Worm (Caenorhabditis elegans) whole organism, L3 larva: ENCODE results near the gene R10E11.9.

Experiments
- R02D3.7 ChIP-seq: fragments of 150-350 bp; optimal IDR thresholded peaks from 2 replicates; lab custom pipeline; 2014; ENCODE audit warnings: missing biosample characterization, missing genetic modification characterization
- ZK546.5 ChIP-seq: sonication (generic microtip); optimal IDR thresholded peaks from 2 replicates; lab custom pipeline; 2017; ENCODE audit warnings: missing biosample characterization, missing genetic modification characterization
- aly-2 ChIP-seq: fragments of 150-350 bp; optimal IDR thresholded peaks from 2 replicates; lab custom pipeline; 2014; ENCODE audit warnings: missing biosample characterization, missing genetic modification characterization
- ama-1 ChIP-seq: fragments of 150-350 bp; optimal IDR thresholded peaks from 2 replicates; lab custom pipeline; 2018
- ceh-16 ChIP-seq: sonication (generic microtip); optimal IDR thresholded peaks from 2 replicates; lab custom pipeline; 2017; ENCODE audit warnings: missing biosample characterization, missing genetic modification characterization
- ceh-28 ChIP-seq: fragments of 150-350 bp; optimal IDR thresholded peaks from 2 replicates; lab custom pipeline; 2014; ENCODE audit warnings: missing biosample characterization, missing genetic modification reagents, missing genetic modification characterization
- ceh-82 ChIP-seq: fragments of 150-350 bp; optimal IDR thresholded peaks from 2 replicates; lab custom pipeline; 2014; ENCODE audit warnings: missing biosample characterization, missing genetic modification characterization
- ceh-9 ChIP-seq: sonication (generic microtip); optimal IDR thresholded peaks from 2 replicates; lab custom pipeline; 2018; ENCODE audit warnings: missing biosample characterization, missing genetic modification characterization
- daf-12 ChIP-seq: fragments of 150-350 bp; optimal IDR thresholded peaks from 2 replicates; lab custom pipeline; 2014; ENCODE audit warnings: missing biosample characterization, missing genetic modification reagents, missing genetic modification characterization
- egl-27 ChIP-seq: sonication (generic microtip); optimal IDR thresholded peaks from 4 replicates; lab custom pipeline; 2017; ENCODE audit warnings: missing biosample characterization, missing genetic modification reagents, missing genetic modification characterization
- egl-5 ChIP-seq: fragments of 150-350 bp; optimal IDR thresholded peaks from 2 replicates; lab custom pipeline; 2017; ENCODE audit warnings: missing biosample characterization, missing genetic modification reagents, missing genetic modification characterization, inconsistent platforms
- elt-1 ChIP-seq: fragments of 150-350 bp; optimal IDR thresholded peaks from 2 replicates; lab custom pipeline; 2014; ENCODE audit warnings: missing biosample characterization, missing genetic modification characterization
- elt-2 ChIP-seq: sonication (generic microtip); optimal IDR thresholded peaks from 2 replicates; lab custom pipeline; 2016; ENCODE audit warnings: missing genetic modification reagents, mild to moderate bottlenecking, missing genetic modification characterization, missing compliant biosample characterization
- elt-3 ChIP-seq, 3 experiments: fragments of 150-350 bp in 1 of 3; sonication (generic microtip) in 2 of 3; optimal IDR thresholded peaks; 2 replicates in 2 of 3; 4 replicates in 1 of 3; lab custom pipeline; 2014 to 2017; ENCODE audit warnings: missing biosample characterization in 3 of 3, missing genetic modification characterization in 3 of 3
- eor-1 ChIP-seq, 2 experiments: fragments of 150-350 bp; optimal IDR thresholded peaks; 2 replicates each; lab custom pipeline; 2014 to 2018; ENCODE audit warnings: missing biosample characterization in 2 of 2, missing genetic modification characterization in 2 of 2
- fkh-10 ChIP-seq: sonication (generic microtip); optimal IDR thresholded peaks from 2 replicates; lab custom pipeline; 2017; ENCODE audit warnings: missing biosample characterization, missing genetic modification reagents, missing genetic modification characterization
- fos-1 ChIP-seq: fragments of 150-350 bp; optimal IDR thresholded peaks from 2 replicates; lab custom pipeline; 2014; ENCODE audit warnings: missing biosample characterization, missing genetic modification characterization
- hmg-11 ChIP-seq: sonication (generic microtip); optimal IDR thresholded peaks from 2 replicates; lab custom pipeline; 2016; ENCODE audit warnings: missing genetic modification characterization, missing compliant biosample characterization
- jun-1 ChIP-seq: fragments of 150-350 bp; optimal IDR thresholded peaks from 2 replicates; lab custom pipeline; 2014; ENCODE audit warnings: missing biosample characterization, missing genetic modification reagents, missing genetic modification characterization
- lin-15B ChIP-seq: fragments of 150-350 bp; optimal IDR thresholded peaks from 2 replicates; lab custom pipeline; 2014; ENCODE audit warnings: missing biosample characterization, missing genetic modification characterization
- lin-39 ChIP-seq: fragments of 150-350 bp; optimal IDR thresholded peaks from 2 replicates; lab custom pipeline; 2018; ENCODE audit warnings: missing biosample characterization, missing genetic modification reagents, missing genetic modification characterization
- lsy-12 ChIP-seq: sonication (generic microtip); optimal IDR thresholded peaks from 2 replicates; lab custom pipeline; 2016; ENCODE audit warnings: mild to moderate bottlenecking, missing genetic modification characterization, missing compliant biosample characterization
- mdl-1 ChIP-seq: fragments of 150-350 bp; optimal IDR thresholded peaks from 2 replicates; lab custom pipeline; 2014; ENCODE audit warnings: missing biosample characterization, missing genetic modification characterization
- mml-1 ChIP-seq: fragments of 150-350 bp; sonication (generic microtip); optimal IDR thresholded peaks from 3 replicates; lab custom pipeline; 2014; ENCODE audit warnings: missing biosample characterization, missing genetic modification characterization
- nfya-1 ChIP-seq: sonication (generic microtip); optimal IDR thresholded peaks from 2 replicates; lab custom pipeline; 2017; ENCODE audit warnings: missing genetic modification characterization, mild to moderate bottlenecking, missing compliant biosample characterization, antibody characterized with exemption, moderate library complexity; ENCODE audit not compliant: insufficient read depth
- nhr-11 ChIP-seq: fragments of 150-350 bp; optimal IDR thresholded peaks from 2 replicates; lab custom pipeline; 2014; ENCODE audit warnings: missing biosample characterization, missing genetic modification characterization
- nhr-12 ChIP-seq: fragments of 150-350 bp; optimal IDR thresholded peaks from 2 replicates; lab custom pipeline; 2014; ENCODE audit warnings: missing biosample characterization, missing genetic modification characterization
- nhr-23 ChIP-seq: fragments of 150-350 bp; optimal IDR thresholded peaks from 2 replicates; lab custom pipeline; 2014; ENCODE audit warnings: missing biosample characterization, missing genetic modification reagents, missing genetic modification characterization
- nhr-237 ChIP-seq: fragments of 150-350 bp; optimal IDR thresholded peaks from 2 replicates; lab custom pipeline; 2014; ENCODE audit warnings: missing biosample characterization, missing genetic modification characterization
- nhr-43 ChIP-seq: sonication (generic microtip); optimal IDR thresholded peaks from 2 replicates; lab custom pipeline; 2016; ENCODE audit warnings: mild to moderate bottlenecking, missing genetic modification characterization, missing compliant biosample characterization; ENCODE audit not compliant: poor library complexity, severe bottlenecking
- nhr-67 ChIP-seq: fragments of 150-350 bp; optimal IDR thresholded peaks from 2 replicates; lab custom pipeline; 2014; ENCODE audit warnings: missing biosample characterization, missing genetic modification characterization
- nhr-76 ChIP-seq: fragments of 150-350 bp; sonication (generic microtip); optimal IDR thresholded peaks from 5 replicates; lab custom pipeline; 2014; ENCODE audit warnings: missing biosample characterization, missing genetic modification characterization
- nhr-77 ChIP-seq: fragments of 150-350 bp; optimal IDR thresholded peaks from 2 replicates; lab custom pipeline; 2014; ENCODE audit warnings: missing biosample characterization, missing genetic modification characterization
- pha-4 ChIP-seq: fragments of 150-350 bp; optimal IDR thresholded peaks from 2 replicates; lab custom pipeline; 2014; ENCODE audit warnings: missing biosample characterization, missing genetic modification reagents, missing genetic modification characterization
- pqm-1 ChIP-seq: fragments of 150-350 bp; optimal IDR thresholded peaks from 2 replicates; lab custom pipeline; 2017; ENCODE audit warnings: missing biosample characterization, missing genetic modification characterization, inconsistent platforms
- sea-2 ChIP-seq: fragments of 150-350 bp; sonication (generic microtip); optimal IDR thresholded peaks from 4 replicates; lab custom pipeline; 2014; ENCODE audit warnings: missing biosample characterization, missing genetic modification reagents, missing genetic modification characterization
- skn-1 ChIP-seq: fragments of 150-350 bp; optimal IDR thresholded peaks from 2 replicates; lab custom pipeline; 2014; ENCODE audit warnings: missing biosample characterization, missing genetic modification characterization
- snpc-4 ChIP-seq: fragments of 150-350 bp; optimal IDR thresholded peaks from 2 replicates; lab custom pipeline; 2014; ENCODE audit warnings: missing biosample characterization, missing genetic modification characterization
- tbx-2 ChIP-seq: sonication (generic microtip); optimal IDR thresholded peaks from 2 replicates; lab custom pipeline; 2016; ENCODE audit warnings: mild to moderate bottlenecking, missing genetic modification characterization, missing compliant biosample characterization
- unc-39 ChIP-seq: sonication (generic microtip); optimal IDR thresholded peaks from 4 replicates; lab custom pipeline; 2017; ENCODE audit warnings: missing biosample characterization, missing genetic modification characterization
- unc-62 ChIP-seq: fragments of 150-350 bp; sonication (generic microtip); optimal IDR thresholded peaks from 4 replicates; lab custom pipeline; 2014; ENCODE audit warnings: missing biosample characterization, missing genetic modification reagents, missing genetic modification characterization
- ztf-11 ChIP-seq: fragments of 150-350 bp; optimal IDR thresholded peaks from 2 replicates; lab custom pipeline; 2014; ENCODE audit warnings: missing biosample characterization, missing genetic modification characterization
- ztf-4 ChIP-seq: fragments of 150-350 bp; optimal IDR thresholded peaks from 2 replicates; lab custom pipeline; 2014; ENCODE audit warnings: missing biosample characterization, missing genetic modification characterization

R10E11.9 gene

DNA sequence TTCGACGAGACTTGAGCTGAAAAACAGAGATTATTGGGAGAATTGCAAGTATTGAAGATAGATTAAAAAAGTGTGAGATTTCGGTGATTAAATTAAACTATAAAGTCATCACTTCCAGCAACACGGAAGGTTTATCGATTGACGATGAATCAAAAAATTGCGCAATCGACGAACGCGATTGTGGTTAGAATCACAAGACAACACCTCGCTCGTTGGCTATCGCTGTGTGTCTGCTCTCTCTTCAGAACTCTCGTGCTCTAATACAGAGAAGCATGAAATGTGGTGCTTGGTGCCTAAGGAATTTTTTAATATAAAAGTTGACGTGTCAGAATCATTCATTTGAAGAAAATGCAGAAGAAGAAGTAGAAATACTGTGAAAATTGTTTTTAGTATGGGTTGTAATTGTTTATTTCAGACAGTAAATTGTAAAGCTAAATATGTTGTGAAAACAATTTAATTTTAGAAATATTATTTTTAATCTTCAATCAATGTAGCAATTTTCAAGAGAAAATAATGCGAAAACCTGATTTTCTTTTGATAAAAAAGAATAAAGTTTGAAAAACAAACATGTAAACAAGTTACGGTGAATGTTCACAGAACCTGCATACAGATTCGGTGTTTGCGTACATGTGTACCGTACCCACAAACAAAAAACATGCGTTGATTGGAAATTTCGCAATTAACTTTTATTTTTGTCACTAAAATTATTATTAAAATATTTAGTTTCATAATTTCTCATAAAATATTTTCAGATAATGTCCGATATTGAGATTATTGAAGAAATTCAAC lies 33.9 kb upstream of the R10E11.9 start, which contains the start of the genes ZK632.10 and ZK632.11 (continued):
- TF ChIP-seq aly-2: no peak
- no peak for TF ChIP-seq ceh-82 (tag; lab: Kevin White, UChicago)
- no peak for TF ChIP-seq R02D3.7
- no peak for TF ChIP-seq fos-1 (tag; lab: Kevin White, UChicago)
- TF ChIP-seq egl-5: peak; percentile 1
- TF ChIP-seq elt-1 (tag; lab: Kevin White, UChicago): no peak
- TF ChIP-seq mml-1 (tag; lab: Kevin White, UChicago): no peak
- TF ChIP-seq daf-12 (tag; lab: Kevin White, UChicago): no peak
- no peak for TF ChIP-seq ztf-4 (tag; lab: Kevin White, UChicago)
- no peak for TF ChIP-seq mdl-1 (tag; lab: Kevin White, UChicago)
- no peak for TF ChIP-seq jun-1 (tag; lab: Kevin White, UChicago)
- TF ChIP-seq nhr-12 (tag; lab: Kevin White, UChicago): no peak
- TF ChIP-seq unc-39 (tag; lab: Kevin White, UChicago): no peak
- no peak for TF ChIP-seq nhr-11 (tag; lab: Kevin White, UChicago)
- no peak for TF ChIP-seq eor-1 (tag; optimal IDR thresholded peaks at IDR 0.05; lab: Kevin White, UChicago)
- no peak for TF ChIP-seq ceh-9 (tag; lab: Kevin White, UChicago)
- TF ChIP-seq ztf-11 (tag; lab: Kevin White, UChicago): no peak
- TF ChIP-seq nhr-77: no peak
- peak; percentile 41 for TF ChIP-seq hmg-11
- TF ChIP-seq ama-1: no peak
- TF ChIP-seq unc-62 (GFP tag; lab: Kevin White, UChicago): no peak
- TF ChIP-seq, all 47 proteins: peak for 12

DNA sequence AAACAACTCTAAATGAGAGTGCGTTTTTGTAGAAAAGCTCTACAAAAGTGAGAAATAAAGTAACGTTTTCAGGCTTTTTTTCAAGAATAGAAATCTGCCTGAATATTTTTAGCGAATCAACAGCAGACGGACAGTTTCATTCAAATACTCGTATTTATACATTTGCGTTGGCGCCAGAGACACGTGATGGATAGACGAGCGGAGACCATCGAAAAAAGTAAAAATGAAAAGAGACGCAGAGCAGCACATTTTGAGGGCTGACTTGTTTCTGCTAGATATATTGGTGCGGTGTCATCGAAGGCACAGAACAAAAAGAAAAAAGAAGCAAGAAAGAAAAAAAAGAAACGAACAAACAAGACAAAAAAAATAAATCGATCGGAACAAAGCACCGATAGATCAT lies 32.6 kb upstream of the R10E11.9 start:
- TF ChIP-seq lin-15B (tag; lab: Kevin White, UChicago): peak; percentile 11
- no peak for TF ChIP-seq ceh-28
- TF ChIP-seq skn-1 (tag; lab: Kevin White, UChicago): peak; percentile 3
- no peak for TF ChIP-seq elt-3 (tag; optimal IDR thresholded peaks at IDR 0.05; lab: Kevin White, UChicago)
- TF ChIP-seq pha-4 (tag; lab: Kevin White, UChicago): peak; percentile 89
- peak; percentile 27 for TF ChIP-seq elt-2
- peak; percentile 7 for TF ChIP-seq pqm-1
- peak; percentile 11 for TF ChIP-seq nhr-43
- TF ChIP-seq fkh-10 (GFP tag; lab: Kevin White, UChicago): no peak
- TF ChIP-seq ceh-16 (tag; lab: Kevin White, UChicago): no peak
- peak; percentile 56 for TF ChIP-seq nfya-1 (tag; lab: Kevin White, UChicago)
- TF ChIP-seq jun-1 (tag; lab: Kevin White, UChicago): peak; percentile 62
- peak; percentile 16 for TF ChIP-seq snpc-4
- peak; percentile 36 for TF ChIP-seq lin-39
- TF ChIP-seq ama-1: peak; percentile 93
- peak; percentile 28 for TF ChIP-seq lsy-12 (tag; lab: Kevin White, UChicago)
- TF ChIP-seq sea-2: no peak
- peak; percentile 2 for TF ChIP-seq hmg-11

DNA sequence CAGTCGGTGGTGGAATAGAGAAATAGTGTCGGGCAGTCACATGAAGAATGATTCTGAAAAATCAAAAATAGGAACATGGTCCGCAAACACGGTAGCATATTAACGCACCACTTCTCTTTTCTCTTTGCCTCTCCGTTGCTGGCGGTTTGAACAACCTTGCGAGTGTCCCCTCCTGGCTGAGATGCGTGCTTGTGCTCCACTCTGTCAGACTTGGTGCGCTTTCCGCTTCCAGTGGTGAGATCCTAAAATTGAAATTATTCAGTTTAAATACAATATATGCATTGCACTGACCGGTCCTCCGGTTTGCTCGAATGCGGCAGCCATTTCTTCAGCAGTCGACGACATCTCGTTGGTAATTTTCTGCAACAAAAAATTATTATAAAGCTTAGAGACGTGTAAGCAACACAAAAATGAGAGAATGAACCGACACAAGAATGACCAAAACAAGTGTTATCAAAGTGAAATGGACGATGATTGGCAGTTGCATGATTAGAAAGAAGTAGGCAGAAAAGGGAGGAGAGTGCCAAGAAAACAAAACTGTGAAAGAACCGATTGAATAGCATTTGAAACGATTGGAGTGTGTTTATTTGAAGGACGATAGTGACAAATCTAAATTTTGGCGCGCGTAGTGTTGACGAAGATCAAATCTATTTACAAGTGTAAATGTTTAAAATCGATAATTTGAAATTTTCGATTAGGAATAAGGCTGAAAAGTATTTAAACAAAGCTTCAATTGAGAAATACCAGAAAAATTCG lies 31.8 kb upstream of the R10E11.9 start, which contains the start of gene ZK632.9:
Gene ZK632.9, minus strand, starts transcription at position 360 of the 756 bp plus-strand sequence.
- TF ChIP-seq tbx-2 (tag; lab: Kevin White, UChicago) (no peak), ceh-28 (peak; percentile 31), hmg-11 (no peak), pha-4 (tag; lab: Kevin White, UChicago) (no peak), ztf-11 (tag; lab: Kevin White, UChicago) (no peak), lin-15B (tag; lab: Kevin White, UChicago) (no peak), lsy-12 (tag; lab: Kevin White, UChicago) (no peak), fos-1 (tag; lab: Kevin White, UChicago) (no peak), mdl-1 (tag; lab: Kevin White, UChicago) (no peak), ztf-4 (tag; lab: Kevin White, UChicago) (peak; percentile 13), unc-62 (GFP tag; lab: Kevin White, UChicago) (no peak), elt-2 (peak; percentile 28), nhr-67 (tag; lab: Kevin White, UChicago) (no peak), mml-1 (tag; lab: Kevin White, UChicago) (no peak), ZK546.5 (tag; lab: Kevin White, UChicago) (no peak), nhr-76 (tag; lab: Kevin White, UChicago) (no peak), unc-39 (tag; lab: Kevin White, UChicago) (no peak), fkh-10 (GFP tag; lab: Kevin White, UChicago) (no peak), nhr-77 (no peak), nhr-12 (tag; lab: Kevin White, UChicago) (no peak), skn-1 (tag; lab: Kevin White, UChicago) (no peak), sea-2 (no peak), snpc-4 (no peak), ceh-82 (tag; lab: Kevin White, UChicago) (no peak), nhr-23 (tag; lab: Kevin White, UChicago) (no peak), ama-1 (peak; percentile 57), egl-5 (no peak), nhr-237 (tag; lab: Kevin White, UChicago) (no peak), jun-1 (tag; lab: Kevin White, UChicago) (no peak), daf-12 (tag; lab: Kevin White, UChicago) (no peak), nfya-1 (tag; lab: Kevin White, UChicago) (peak; percentile 21), egl-27 (tag; lab: Kevin White, UChicago) (no peak), ceh-16 (tag; lab: Kevin White, UChicago) (no peak), elt-1 (tag; lab: Kevin White, UChicago) (no peak)
